Worm (Caenorhabditis elegans): ENCODE data around the gene dhp-2.
"Not testable (repeated sequence)": the region's sequence is repeated elsewhere in the genome, so short reads cannot be mapped to it uniquely, and the experiment has no call there.

DNA sequence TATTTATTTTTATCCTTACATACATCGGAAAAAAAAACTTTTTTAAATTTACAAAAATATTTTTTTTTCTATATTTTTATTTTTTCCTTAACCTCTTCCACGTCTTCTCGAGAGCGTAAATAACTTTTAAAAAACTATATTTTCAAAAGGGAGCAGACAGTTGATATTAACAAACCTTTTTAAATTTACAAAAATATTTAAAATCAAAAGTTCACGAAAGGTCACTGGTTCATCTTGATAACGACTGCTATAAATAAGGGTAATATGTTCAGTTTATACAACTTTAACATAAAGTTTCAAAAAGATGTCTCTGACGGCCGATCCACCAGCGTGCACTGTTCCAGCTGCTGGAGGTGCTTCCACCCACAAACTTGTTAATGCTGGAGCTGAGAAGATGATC, 50.9 kb downstream of the dhp-2 start, which contains the start of the genes F44D12.16 and msd-2:
- TF ChIP-seq tbx-2 (tag; optimal IDR thresholded peaks at IDR 0.05); fkh-10 (GFP tag; optimal IDR thresholded peaks at IDR 0.05): not testable (repeated sequence)

Data from whole organism, L1 larva.